Fruit fly (Drosophila melanogaster): ENCODE measurements around the gene Cad96Cb.

- TF ChIP-seq CG8478 (optimal IDR thresholded peaks at IDR 0.05) = no peak
- TF ChIP-seq CTCF (optimal IDR thresholded peaks at IDR 0.05) = no peak
These were observed 6.9 kb upstream of the Cad96Cb start for dm6 chr3R:25238771-25239700.

All from S2 (cell line).